Worm (Caenorhabditis elegans) whole organism, L1 larva: ENCODE data around the gene F08D12.2.

Experiments used
- F16B12.6 ChIP-seq: fragments of 150-350 bp; optimal IDR thresholded peaks from 2 replicates; lab custom pipeline; 2014; ENCODE audit warnings: missing biosample characterization, missing genetic modification characterization
- aha-1 ChIP-seq: fragments of 150-350 bp; optimal IDR thresholded peaks from 2 replicates; lab custom pipeline; 2014; ENCODE audit warnings: missing biosample characterization, missing genetic modification characterization
- alr-1 ChIP-seq: fragments of 200-800 bp; sonication (Bioruptor generic); optimal IDR thresholded peaks from 2 replicates; lab custom pipeline; 2018; ENCODE audit warnings: borderline replicate concordance, mild to moderate bottlenecking, missing genetic modification characterization, missing compliant biosample characterization
- ceh-8 ChIP-seq: fragments of 200-800 bp; sonication (Bioruptor generic); optimal IDR thresholded peaks from 2 replicates; lab custom pipeline; 2018; ENCODE audit warnings: mild to moderate bottlenecking, missing genetic modification characterization, moderate library complexity, missing compliant biosample characterization
- ceh-82 ChIP-seq, 3 experiments: fragments of 150-350 bp in 1 of 3; sonication (generic microtip) in 2 of 3; optimal IDR thresholded peaks; 2 replicates each; lab custom pipeline; 2014 to 2017; ENCODE audit warnings: missing biosample characterization in 3 of 3, missing genetic modification characterization in 3 of 3
- dpl-1 ChIP-seq, 3 experiments: fragments of 150-350 bp in 2 of 3; sonication (generic microtip) in 1 of 3; optimal IDR thresholded peaks; 2 replicates each; lab custom pipeline; 2014 to 2017; ENCODE audit warnings: missing biosample characterization in 3 of 3, missing genetic modification characterization in 3 of 3, missing genetic modification reagents in 3 of 3
- dsc-1 ChIP-seq: sonication (generic microtip); optimal IDR thresholded peaks from 2 replicates; lab custom pipeline; 2016; ENCODE audit warnings: mild to moderate bottlenecking, missing genetic modification characterization, missing compliant biosample characterization
- efl-1 ChIP-seq, 4 experiments: fragments of 150-350 bp; optimal IDR thresholded peaks in 3 of 4; peaks in 1 of 4; 1 replicate in 1 of 4; 2 replicates in 3 of 4; lab custom pipeline; 2014; ENCODE audit warnings: missing biosample characterization in 2 of 4, missing genetic modification characterization in 2 of 4, missing genetic modification reagents in 2 of 4
- egl-13 ChIP-seq: sonication (generic microtip); optimal IDR thresholded peaks from 2 replicates; lab custom pipeline; 2016; ENCODE audit warnings: missing genotype, missing genetic modification reagents, missing genetic modification characterization, missing compliant biosample characterization
- fkh-10 ChIP-seq: sonication (generic microtip); optimal IDR thresholded peaks from 2 replicates; lab custom pipeline; 2017; ENCODE audit warnings: missing biosample characterization, missing genetic modification reagents, missing genetic modification characterization
- fkh-8 ChIP-seq: sonication (generic microtip); optimal IDR thresholded peaks from 2 replicates; lab custom pipeline; 2016; ENCODE audit warnings: mild to moderate bottlenecking, missing genetic modification characterization, missing compliant biosample characterization
- fos-1 ChIP-seq: fragments of 150-350 bp; optimal IDR thresholded peaks from 2 replicates; lab custom pipeline; 2014; ENCODE audit warnings: missing biosample characterization, missing genetic modification characterization
- isw-1 ChIP-seq: fragments of 200-800 bp; sonication (Bioruptor generic); IDR thresholded peaks from 2 replicates; pipeline ENCODE4 v1.3.6; 2022; ENCODE audit warnings: missing genetic modification characterization, missing compliant biosample characterization
- jun-1 ChIP-seq: fragments of 150-350 bp; optimal IDR thresholded peaks from 2 replicates; lab custom pipeline; 2014; ENCODE audit warnings: missing biosample characterization, missing genetic modification reagents, missing genetic modification characterization
- lin-13 ChIP-seq: fragments of 150-350 bp; optimal IDR thresholded peaks from 2 replicates; lab custom pipeline; 2014; ENCODE audit warnings: missing biosample characterization, missing genetic modification reagents, missing genetic modification characterization
- lin-14 ChIP-seq: fragments of 200-800 bp; sonication (Bioruptor generic); optimal IDR thresholded peaks from 2 replicates; lab custom pipeline; 2018; ENCODE audit warnings: mild to moderate bottlenecking, missing genetic modification characterization, moderate library complexity, missing compliant biosample characterization
- lin-35 ChIP-seq, 2 experiments: fragments of 150-350 bp; optimal IDR thresholded peaks; 2 replicates each; lab custom pipeline; 2014; ENCODE audit warnings: missing biosample characterization in 2 of 2, missing genetic modification characterization in 2 of 2, missing genetic modification reagents in 2 of 2
- lsy-2 ChIP-seq, 2 experiments: fragments of 150-350 bp; optimal IDR thresholded peaks; 2 replicates each; lab custom pipeline; 2014; ENCODE audit warnings: missing biosample characterization in 2 of 2, missing genetic modification characterization in 2 of 2
- mab-9 ChIP-seq: fragments of 200-800 bp; sonication (Bioruptor generic); IDR thresholded peaks from 2 replicates; pipeline ENCODE4 v1.3.6; 2022; ENCODE audit warnings: missing genetic modification reagents, missing genetic modification characterization, missing compliant biosample characterization
- mef-2 ChIP-seq: fragments of 150-350 bp; optimal IDR thresholded peaks from 2 replicates; lab custom pipeline; 2014; ENCODE audit warnings: missing biosample characterization, missing genetic modification characterization
- mep-1 ChIP-seq: fragments of 150-350 bp; optimal IDR thresholded peaks from 2 replicates; lab custom pipeline; 2014; ENCODE audit warnings: missing biosample characterization, missing genetic modification characterization
- nhr-11 ChIP-seq: fragments of 150-350 bp; optimal IDR thresholded peaks from 2 replicates; lab custom pipeline; 2014; ENCODE audit warnings: missing biosample characterization, missing genetic modification characterization
- nhr-12 ChIP-seq: sonication (generic microtip); optimal IDR thresholded peaks from 2 replicates; lab custom pipeline; 2017; ENCODE audit warnings: missing biosample characterization, missing genetic modification characterization
- nhr-19 ChIP-seq: fragments of 200-800 bp; sonication (Bioruptor generic); conservative IDR thresholded peaks from 2 replicates; pipeline ENCODE4 v1.3.6; 2022; ENCODE audit warnings: missing genetic modification characterization, missing compliant biosample characterization
- nhr-47 ChIP-seq: sonication (generic microtip); optimal IDR thresholded peaks from 2 replicates; lab custom pipeline; 2016; ENCODE audit warnings: mild to moderate bottlenecking, missing genetic modification characterization, moderate library complexity, missing compliant biosample characterization
- nhr-71 ChIP-seq: sonication (generic microtip); optimal IDR thresholded peaks from 2 replicates; lab custom pipeline; 2016; ENCODE audit warnings: mild to moderate bottlenecking, missing genetic modification characterization, moderate library complexity, missing compliant biosample characterization
- nhr-77 ChIP-seq: fragments of 150-350 bp; optimal IDR thresholded peaks from 2 replicates; lab custom pipeline; 2014; ENCODE audit warnings: missing biosample characterization, missing genetic modification characterization
- rnt-1 ChIP-seq: sonication (generic microtip); optimal IDR thresholded peaks from 2 replicates; lab custom pipeline; 2016; ENCODE audit warnings: mild to moderate bottlenecking, missing genetic modification characterization, moderate library complexity, missing compliant biosample characterization
- skn-1 ChIP-seq: fragments of 150-350 bp; optimal IDR thresholded peaks from 2 replicates; lab custom pipeline; 2014; ENCODE audit warnings: missing biosample characterization, missing genetic modification characterization
- snpc-4 ChIP-seq: fragments of 150-350 bp; optimal IDR thresholded peaks from 2 replicates; lab custom pipeline; 2014; ENCODE audit warnings: missing biosample characterization, missing genetic modification characterization
- snu-23 ChIP-seq: sonication (generic microtip); optimal IDR thresholded peaks from 2 replicates; lab custom pipeline; 2016; ENCODE audit warnings: missing genetic modification characterization, missing compliant biosample characterization
- sox-4 ChIP-seq: sonication (generic microtip); optimal IDR thresholded peaks from 2 replicates; lab custom pipeline; 2016; ENCODE audit warnings: missing genetic modification characterization, missing compliant biosample characterization
- sup-37 ChIP-seq: fragments of 200-800 bp; sonication (Bioruptor generic); optimal IDR thresholded peaks from 2 replicates; lab custom pipeline; 2018; ENCODE audit warnings: mild to moderate bottlenecking, missing genetic modification characterization, missing compliant biosample characterization
- swsn-7 ChIP-seq: sonication (generic microtip); optimal IDR thresholded peaks from 2 replicates; lab custom pipeline; 2016; ENCODE audit warnings: missing genetic modification characterization, missing compliant biosample characterization
- tbx-2 ChIP-seq: sonication (generic microtip); optimal IDR thresholded peaks from 2 replicates; lab custom pipeline; 2016; ENCODE audit warnings: missing genetic modification characterization, missing compliant biosample characterization
- tlp-1 ChIP-seq: fragments of 150-350 bp; optimal IDR thresholded peaks from 2 replicates; lab custom pipeline; 2014; ENCODE audit warnings: missing biosample characterization, missing genetic modification characterization
- unc-130 ChIP-seq: fragments of 150-350 bp; optimal IDR thresholded peaks from 2 replicates; lab custom pipeline; 2017; ENCODE audit warnings: missing biosample characterization, missing genetic modification characterization, inconsistent platforms
- unc-30 ChIP-seq: sonication (generic microtip); optimal IDR thresholded peaks from 2 replicates; lab custom pipeline; 2017; ENCODE audit warnings: missing biosample characterization, missing genetic modification characterization
- unc-62 ChIP-seq: fragments of 150-350 bp; optimal IDR thresholded peaks from 2 replicates; lab custom pipeline; 2014; ENCODE audit warnings: missing biosample characterization, missing genetic modification reagents, missing genetic modification characterization
- unc-86 ChIP-seq: sonication (generic microtip); optimal IDR thresholded peaks from 2 replicates; lab custom pipeline; 2016; ENCODE audit warnings: missing genetic modification characterization, missing compliant biosample characterization
- vab-15 ChIP-seq: sonication (generic microtip); optimal IDR thresholded peaks from 2 replicates; lab custom pipeline; 2017; ENCODE audit warnings: missing genotype, mild to moderate bottlenecking, missing genetic modification characterization, missing compliant biosample characterization
- xbp-1 ChIP-seq: sonication (generic microtip); optimal IDR thresholded peaks from 2 replicates; lab custom pipeline; 2016; ENCODE audit warnings: missing genetic modification characterization, missing compliant biosample characterization
- zag-1 ChIP-seq: fragments of 150-350 bp; optimal IDR thresholded peaks from 2 replicates; lab custom pipeline; 2014; ENCODE audit warnings: missing biosample characterization, missing genetic modification characterization
- zip-4 ChIP-seq: fragments of 200-800 bp; sonication (Bioruptor generic); optimal IDR thresholded peaks from 2 replicates; lab custom pipeline; 2018; ENCODE audit warnings: mild to moderate bottlenecking, missing genetic modification characterization, moderate library complexity, missing compliant biosample characterization

F08D12.2 gene

ce11 chrII:2742251-2742650 lies 39.2 kb upstream of the F08D12.2 start, which contains the start of gene T05A8.7:
Gene T05A8.7, minus strand, starts transcription at chrII:2742351.
- no peak for TF ChIP-seq jun-1 (tag; lab: Kevin White, UChicago)
- no peak for TF ChIP-seq nhr-71 (tag; lab: Kevin White, UChicago)
- no peak for TF ChIP-seq unc-86
- no peak for TF ChIP-seq zag-1 (tag; lab: Kevin White, UChicago)
- TF ChIP-seq alr-1 (tag; lab: Kevin White, UChicago): no peak
- TF ChIP-seq F16B12.6 (tag; lab: Kevin White, UChicago): no peak
- TF ChIP-seq tlp-1: no peak
- TF ChIP-seq mep-1: no peak
- TF ChIP-seq swsn-7 (tag; lab: Kevin White, UChicago): no peak
- no peak for TF ChIP-seq nhr-77
- TF ChIP-seq skn-1 (tag; lab: Kevin White, UChicago): no peak
- no peak for TF ChIP-seq rnt-1 (tag; lab: Kevin White, UChicago)
- no peak for TF ChIP-seq sox-4 (tag; lab: Kevin White, UChicago)
- no peak for TF ChIP-seq vab-15 (tag; lab: Kevin White, UChicago)
- TF ChIP-seq, all 84 proteins: peak for 0

DNA sequence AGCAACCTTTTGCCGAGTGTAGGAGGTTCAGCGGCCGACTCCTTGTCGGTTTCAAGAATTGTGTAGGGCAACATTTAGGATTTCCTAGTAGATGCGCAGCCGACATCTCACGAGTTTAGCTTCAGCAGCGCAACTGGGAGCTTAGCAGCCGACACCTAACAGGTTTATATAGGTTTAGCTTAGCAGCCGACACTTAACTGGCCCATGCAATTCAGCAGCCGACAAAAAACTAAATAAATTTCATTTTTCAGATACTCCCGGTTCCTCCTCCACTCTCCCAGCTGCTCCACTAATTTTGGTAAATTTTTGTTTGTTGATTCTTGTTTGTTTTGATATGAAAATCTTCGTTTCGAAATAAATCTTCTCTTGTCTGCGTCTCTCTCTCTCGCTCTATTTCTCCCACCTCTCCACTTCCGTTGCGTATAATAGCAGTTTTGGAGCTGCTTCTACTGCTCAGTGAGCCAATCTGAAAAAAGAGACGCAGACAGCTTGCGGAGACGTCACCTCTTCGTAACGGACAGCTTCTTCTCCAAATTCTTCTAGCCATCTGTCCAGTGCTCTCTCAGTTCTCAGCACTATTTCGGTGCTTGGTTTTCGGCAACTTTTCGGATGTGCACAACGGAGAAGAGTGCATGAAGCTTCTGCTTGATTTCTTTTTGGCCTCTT lies 33.4 kb upstream of the F08D12.2 start:
- peak in 1 of 2 experiments; percentile 31 for TF ChIP-seq lin-35 (GFP tag; optimal IDR thresholded peaks at IDR 0.05; lab: Kevin White, UChicago)
- TF ChIP-seq unc-30: no peak
- no peak for TF ChIP-seq unc-130 (tag; lab: Kevin White, UChicago)
- TF ChIP-seq dsc-1 (tag; lab: Kevin White, UChicago): peak; percentile 46
- TF ChIP-seq sox-4 (tag; lab: Kevin White, UChicago): peak; percentile 34
- peak; percentile 79 for TF ChIP-seq egl-13 (tag; lab: Kevin White, UChicago)
- TF ChIP-seq zag-1 (tag; lab: Kevin White, UChicago): peak; percentile 57
- peak; percentile 50 to 64 (median 57) for TF ChIP-seq ceh-82 (tag; optimal IDR thresholded peaks at IDR 0.05; lab: Kevin White, UChicago)
- TF ChIP-seq mab-9 (GFP tag; lab: Robert Waterston, UW): 0 out of 2 replicates have a peak, but pooled peaks have one; percentile 29
- TF ChIP-seq nhr-19: peak; percentile 16
- TF ChIP-seq nhr-71 (tag; lab: Kevin White, UChicago): peak; percentile 76
- TF ChIP-seq snpc-4 (tag; lab: Kevin White, UChicago): peak; percentile 66
- peak; percentile 9 for TF ChIP-seq skn-1 (tag; lab: Kevin White, UChicago)
- no peak for TF ChIP-seq nhr-12 (tag; lab: Kevin White, UChicago)
- no peak for TF ChIP-seq aha-1 (tag; lab: Kevin White, UChicago)
- TF ChIP-seq unc-86: peak; percentile 67
- peak; percentile 29 for TF ChIP-seq mep-1
- peak; percentile 48 to 62 for TF ChIP-seq lsy-2 (tag; optimal IDR thresholded peaks at IDR 0.05; lab: Kevin White, UChicago)
- TF ChIP-seq unc-62 (GFP tag; lab: Kevin White, UChicago): no peak
- peak; percentile 47 for TF ChIP-seq jun-1 (tag; lab: Kevin White, UChicago)
- no peak for TF ChIP-seq nhr-11 (tag; lab: Kevin White, UChicago)
- peak; percentile 94 for TF ChIP-seq fkh-8 (tag; lab: Kevin White, UChicago)
- no peak for TF ChIP-seq zip-4 (GFP tag; lab: Kevin White, UChicago)
- TF ChIP-seq xbp-1 (tag; lab: Kevin White, UChicago): peak; percentile 42
- no peak for TF ChIP-seq mef-2
- peak; percentile 54 to 64 for TF ChIP-seq efl-1 (optimal IDR thresholded peaks at IDR 0.05; lab: Kevin White, UChicago)
- TF ChIP-seq efl-1 (GFP tag; optimal IDR thresholded peaks at IDR 0.05 in 1 of 2; lab: Kevin White, UChicago): peak in 1 of 2 experiments; percentile 18
- peak; percentile 53 for TF ChIP-seq swsn-7 (tag; lab: Kevin White, UChicago)
- peak; percentile 95 for TF ChIP-seq lin-14 (GFP tag; lab: Kevin White, UChicago)
- peak; percentile 75 for TF ChIP-seq tbx-2 (tag; lab: Kevin White, UChicago)
- TF ChIP-seq dpl-1 (GFP tag; optimal IDR thresholded peaks at IDR 0.05; lab: Kevin White, UChicago): peak in 2 of 3 experiments; percentile 10 to 11
- TF ChIP-seq sup-37 (GFP tag; lab: Kevin White, UChicago): peak; percentile 11
- peak; percentile 54 for TF ChIP-seq fos-1 (tag; lab: Kevin White, UChicago)
- TF ChIP-seq nhr-47: peak; percentile 78
- TF ChIP-seq lin-13 (GFP tag; lab: Kevin White, UChicago): peak; percentile 4
- TF ChIP-seq snu-23 (GFP tag; lab: Kevin White, UChicago): peak; percentile 55
- peak; percentile 88 for TF ChIP-seq fkh-10 (GFP tag; lab: Kevin White, UChicago)
- TF ChIP-seq isw-1 (GFP tag; lab: Robert Waterston, UW): peak; percentile 53
- peak; percentile 3 for TF ChIP-seq ceh-8
- TF ChIP-seq, all 84 proteins: peak for 30
